Fruit fly (Drosophila melanogaster): ENCODE measurements around the gene CG8066.

DNA sequence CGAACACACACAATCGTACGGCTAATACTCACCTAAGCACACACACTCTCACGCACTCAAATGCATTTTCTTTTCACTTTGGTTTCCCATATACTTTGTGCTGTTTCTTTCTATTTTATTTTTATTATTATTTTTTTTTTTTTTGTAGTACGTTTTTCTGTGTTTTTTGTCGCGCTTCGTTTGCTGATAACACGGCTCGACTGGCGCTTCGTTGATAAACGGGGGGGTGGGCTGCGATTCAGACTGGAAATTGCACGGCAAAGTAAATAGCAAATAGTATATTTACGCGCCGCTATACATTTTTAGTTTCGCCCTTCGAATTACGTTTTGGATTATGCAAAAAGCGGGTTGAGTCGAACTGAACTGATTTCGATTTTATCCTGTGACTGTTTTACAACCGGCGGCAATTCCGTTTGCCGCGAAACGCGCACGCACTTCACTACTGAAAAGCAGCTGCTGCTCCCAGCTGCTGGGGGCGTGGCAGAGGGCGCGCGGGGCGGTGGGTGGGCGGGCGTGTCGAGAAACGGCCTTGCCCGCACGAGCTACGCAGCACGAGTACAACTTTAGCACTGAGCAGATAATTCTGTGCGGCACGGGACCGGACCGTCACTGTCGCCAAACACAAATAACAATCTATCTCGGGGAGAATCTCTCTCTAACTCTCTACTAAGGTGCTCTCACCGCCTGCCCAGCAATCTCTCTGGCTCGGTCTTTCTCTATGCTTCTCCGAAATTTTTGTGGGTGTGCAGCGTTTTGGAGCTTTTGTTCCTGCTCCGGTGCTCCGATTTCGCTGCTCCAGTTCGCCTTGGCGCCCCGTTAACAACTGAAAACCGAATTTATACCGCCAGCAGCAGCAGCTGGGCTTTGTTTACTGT is 10.9 kb downstream of the CG8066 start, which contains the start of gene Pde6:
- peak; percentile 44 for TF ChIP-seq CG34367 (tag; optimal IDR thresholded peaks at IDR 0.05)
- TF ChIP-seq CG4496 (GFP tag; IDR thresholded peaks at IDR 0.05), result peak; percentile 88
- TF ChIP-seq Snoo (tag; optimal IDR thresholded peaks at IDR 0.05), result peak; percentile 14
- TF ChIP-seq CG32121 (GFP tag; IDR thresholded peaks at IDR 0.05), result peak; percentile 85
- peak; percentile 84 for TF ChIP-seq fd96Ca (GFP tag; IDR thresholded peaks at IDR 0.05)
- TF ChIP-seq CG8301 (tag; optimal IDR thresholded peaks at IDR 0.05), result peak; percentile 65
- TF ChIP-seq EcR (GFP tag; optimal IDR thresholded peaks at IDR 0.05), result no peak
- TF ChIP-seq Pif1A (GFP tag; optimal IDR thresholded peaks at IDR 0.05), result peak; percentile 85
